Worm (Caenorhabditis elegans) whole organism, midembryonic: ENCODE measurements around the gene F26F12.8.
A peak's percentile ranks its signal among the peaks of the same experiment; 100 is the strongest.

ENCODE experiments used
- T22C8.4 ChIP-seq: fragments of 200-800 bp; sonication (Bioruptor generic); IDR thresholded peaks from 2 replicates; pipeline ENCODE4 v1.3.6; 2022; ENCODE audit warnings: missing genetic modification characterization, missing compliant biosample characterization
- cog-1 ChIP-seq: sonication (generic microtip); optimal IDR thresholded peaks from 2 replicates; lab custom pipeline; 2016; ENCODE audit warnings: missing genetic modification characterization, missing compliant biosample characterization
- flt-1 ChIP-seq: fragments of 200-800 bp; sonication (Bioruptor generic); IDR thresholded peaks from 2 replicates; pipeline ENCODE4 v1.3.6; 2022; ENCODE audit warnings: missing genetic modification characterization, missing compliant biosample characterization
- klf-2 ChIP-seq: fragments of 200-800 bp; sonication (Bioruptor generic); conservative IDR thresholded peaks from 2 replicates; pipeline ENCODE4 v1.3.6; 2022; ENCODE audit warnings: missing genetic modification reagents, missing genetic modification characterization, missing compliant biosample characterization
- med-1 ChIP-seq: sonication (generic microtip); optimal IDR thresholded peaks from 2 replicates; lab custom pipeline; 2017; ENCODE audit warnings: missing genetic modification characterization, mild to moderate bottlenecking, missing compliant biosample characterization, antibody characterized with exemption, missing genetic modification reagents; ENCODE audit not compliant: insufficient read depth
- ref-1 ChIP-seq: fragments of 200-800 bp; sonication (Bioruptor generic); conservative IDR thresholded peaks from 2 replicates; pipeline ENCODE4 v1.3.6; 2022; ENCODE audit warnings: missing genetic modification reagents, missing genetic modification characterization, missing compliant biosample characterization
- tab-1 ChIP-seq: fragments of 200-800 bp; sonication (Bioruptor generic); IDR thresholded peaks from 2 replicates; pipeline ENCODE4 v1.3.6; 2022; ENCODE audit warnings: missing genetic modification characterization, missing compliant biosample characterization
- ztf-23 ChIP-seq: fragments of 200-800 bp; sonication (Bioruptor generic); IDR thresholded peaks from 2 replicates; pipeline ENCODE4 v1.3.6; 2022; ENCODE audit warnings: missing genetic modification reagents, missing genetic modification characterization, missing compliant biosample characterization
- ztf-29 ChIP-seq: fragments of 200-800 bp; sonication (Bioruptor generic); IDR thresholded peaks from 2 replicates; pipeline ENCODE4 v1.3.6; 2022; ENCODE audit warnings: missing genetic modification reagents, missing genetic modification characterization, missing compliant biosample characterization

F26F12.8 gene

DNA sequence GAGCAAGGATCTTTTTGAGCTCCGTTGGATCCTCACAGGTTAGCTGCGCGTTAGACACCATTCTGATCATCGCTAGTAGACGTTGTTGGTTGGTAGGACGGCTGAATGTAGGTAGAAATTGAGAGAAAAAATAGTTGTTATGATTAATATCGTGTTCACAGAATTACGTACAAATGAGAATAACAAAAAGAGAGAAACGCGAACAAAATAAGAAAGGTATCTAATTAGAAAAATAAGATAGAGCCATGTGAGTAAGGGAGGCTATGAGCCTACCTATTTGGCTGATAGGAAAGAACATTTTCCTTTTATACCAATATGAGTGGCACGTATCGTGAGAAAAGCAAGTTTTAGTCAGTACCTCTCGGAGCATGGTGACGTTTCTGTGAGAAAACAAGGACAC is 21.4 kb upstream of the F26F12.8 start, which contains the start of gene C04E6.8:
C04E6.8 (minus strand) TSS at position 101 of the 400 bp plus-strand sequence.
- no peak for TF ChIP-seq klf-2 (GFP tag; lab: Robert Waterston, UW)
- no peak for TF ChIP-seq flt-1
- no peak for TF ChIP-seq med-1
- TF ChIP-seq ztf-23 (GFP tag; lab: Robert Waterston, UW): no peak
- no peak for TF ChIP-seq T22C8.4 (GFP tag; lab: Robert Waterston, UW)

ce11 chrV:5882429-5882828 is 20.1 kb upstream of the F26F12.8 start:
- TF ChIP-seq med-1: no peak

DNA sequence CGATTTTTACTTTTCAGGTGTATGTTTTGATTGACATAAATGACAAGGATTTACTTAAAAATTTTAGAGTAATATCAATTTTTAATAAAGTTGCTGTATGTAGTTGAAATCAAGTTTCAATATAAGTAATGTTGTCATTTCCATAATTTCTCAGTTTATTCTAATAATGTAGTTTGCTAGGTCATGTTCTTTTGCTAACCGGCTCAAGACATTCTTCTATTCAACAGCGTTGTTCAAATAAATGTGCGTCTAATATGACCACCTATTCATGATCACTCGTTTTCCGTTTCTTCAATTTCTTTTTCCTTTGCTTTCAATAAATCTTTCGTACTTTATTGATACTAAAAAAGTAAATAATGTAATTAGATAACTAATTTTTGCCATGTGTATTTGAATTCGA is 17.7 kb upstream of the F26F12.8 start, which contains the start of gene C02G6.3:
C02G6.3 (plus strand) TSS at position 301 of the 400 bp plus-strand sequence.
- no peak for TF ChIP-seq ref-1 (GFP tag; lab: Robert Waterston, UW)
- TF ChIP-seq ztf-23 (GFP tag; lab: Robert Waterston, UW): no peak
- no peak for TF ChIP-seq cog-1 (tag; lab: Kevin White, UChicago)
- no peak for TF ChIP-seq flt-1
- TF ChIP-seq klf-2 (GFP tag; lab: Robert Waterston, UW): no peak
- no peak for TF ChIP-seq ztf-29 (GFP tag; lab: Robert Waterston, UW)
- no peak for TF ChIP-seq T22C8.4 (GFP tag; lab: Robert Waterston, UW)
- TF ChIP-seq tab-1: no peak
- TF ChIP-seq med-1: no peak

- TF ChIP-seq cog-1 (tag; lab: Kevin White, UChicago) (no peak), ztf-29 (GFP tag; lab: Robert Waterston, UW) (no peak)
These were observed 14.6 kb upstream of the F26F12.8 start for ce11 chrV:5876966-5877365.

DNA sequence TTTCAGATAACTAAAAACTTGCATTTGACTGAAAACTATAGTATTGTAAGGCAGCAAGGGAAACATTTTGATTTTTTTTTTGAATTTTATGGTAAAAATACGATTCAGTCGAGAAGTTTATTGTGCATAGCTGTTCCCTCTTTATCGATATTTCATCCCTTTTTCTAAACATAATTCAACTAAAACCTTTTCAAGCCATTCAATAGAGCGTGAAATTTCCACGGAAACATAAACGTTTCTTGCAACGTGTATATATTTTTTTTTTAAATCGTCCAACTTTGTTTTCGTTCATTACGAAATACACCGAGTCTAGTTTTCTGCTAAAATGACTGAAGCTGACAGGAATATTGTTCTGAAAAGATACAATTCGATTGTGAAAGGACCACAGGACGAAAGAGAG is 9.4 kb upstream of the F26F12.8 start, which contains the start of gene C02G6.2:
C02G6.2 (plus strand) TSS at position 301 of the 400 bp plus-strand sequence.
- no peak for TF ChIP-seq ref-1 (GFP tag; lab: Robert Waterston, UW)
- TF ChIP-seq flt-1: no peak
- TF ChIP-seq tab-1: no peak
- no peak for TF ChIP-seq med-1
- no peak for TF ChIP-seq ztf-29 (GFP tag; lab: Robert Waterston, UW)
- no peak for TF ChIP-seq T22C8.4 (GFP tag; lab: Robert Waterston, UW)

- TF ChIP-seq T22C8.4 (GFP tag; lab: Robert Waterston, UW) (no peak), med-1 (no peak), ztf-23 (GFP tag; lab: Robert Waterston, UW) (no peak), tab-1 (no peak), flt-1 (no peak), ref-1 (GFP tag; lab: Robert Waterston, UW) (no peak), ztf-29 (GFP tag; lab: Robert Waterston, UW) (no peak), cog-1 (tag; lab: Kevin White, UChicago) (no peak), klf-2 (GFP tag; lab: Robert Waterston, UW) (no peak)
These were observed 6.9 kb upstream of the F26F12.8 start, which contains the start of gene F26F12.4 for ce11 chrV:5869227-5869626. F26F12.4 (minus strand) TSS chrV:5869327.

- TF ChIP-seq ztf-23 (GFP tag; lab: Robert Waterston, UW): no peak
- TF ChIP-seq cog-1 (tag; lab: Kevin White, UChicago): no peak
- TF ChIP-seq ref-1 (GFP tag; lab: Robert Waterston, UW): no peak
- no peak for TF ChIP-seq flt-1
- TF ChIP-seq med-1: no peak
- no peak for TF ChIP-seq klf-2 (GFP tag; lab: Robert Waterston, UW)
- no peak for TF ChIP-seq tab-1
- TF ChIP-seq ztf-29 (GFP tag; lab: Robert Waterston, UW): no peak
- TF ChIP-seq T22C8.4 (GFP tag; lab: Robert Waterston, UW): no peak
These were observed 2.8 kb upstream of the F26F12.8 start, which contains the start of gene F26F12.5 for ce11 chrV:5865085-5865484. F26F12.5 (minus strand) TSS chrV:5865185.

DNA sequence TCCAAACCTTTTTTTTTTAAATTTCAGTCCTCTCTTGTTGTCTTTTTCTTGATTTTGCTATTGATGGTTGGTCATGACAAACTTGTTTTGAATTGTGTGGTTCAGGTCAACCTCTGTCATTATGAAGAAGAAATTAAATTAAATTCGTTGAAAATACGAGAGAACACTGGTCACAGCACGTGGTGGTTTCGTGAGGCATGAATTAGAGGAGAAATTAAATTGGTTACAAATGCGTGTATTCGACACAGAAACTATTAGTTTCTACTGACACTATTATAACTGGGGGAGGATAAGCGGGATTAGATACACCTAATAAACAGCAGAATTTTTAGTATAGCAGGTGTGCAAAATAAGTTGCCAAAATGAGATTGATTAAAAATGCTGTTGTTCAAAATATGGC is 10.2 kb downstream of the F26F12.8 start:
- TF ChIP-seq ztf-29 (GFP tag; lab: Robert Waterston, UW): no peak
- no peak for TF ChIP-seq flt-1
- no peak for TF ChIP-seq ztf-23 (GFP tag; lab: Robert Waterston, UW)
- TF ChIP-seq tab-1: no peak

ce11 chrV:5851631-5852030 is 10.7 kb downstream of the F26F12.8 start:
- no peak for TF ChIP-seq tab-1
- no peak for TF ChIP-seq klf-2 (GFP tag; lab: Robert Waterston, UW)
- no peak for TF ChIP-seq cog-1 (tag; lab: Kevin White, UChicago)
- TF ChIP-seq T22C8.4 (GFP tag; lab: Robert Waterston, UW): no peak
- no peak for TF ChIP-seq ref-1 (GFP tag; lab: Robert Waterston, UW)
- no peak for TF ChIP-seq med-1
- TF ChIP-seq ztf-23 (GFP tag; lab: Robert Waterston, UW): no peak
- TF ChIP-seq flt-1: no peak

- TF ChIP-seq tab-1 (peak; percentile 47; the same call in 1 of the 2 replicates), ztf-29 (GFP tag; lab: Robert Waterston, UW) (no peak)
These were observed 11.7 kb downstream of the F26F12.8 start for ce11 chrV:5850671-5851070.

DNA sequence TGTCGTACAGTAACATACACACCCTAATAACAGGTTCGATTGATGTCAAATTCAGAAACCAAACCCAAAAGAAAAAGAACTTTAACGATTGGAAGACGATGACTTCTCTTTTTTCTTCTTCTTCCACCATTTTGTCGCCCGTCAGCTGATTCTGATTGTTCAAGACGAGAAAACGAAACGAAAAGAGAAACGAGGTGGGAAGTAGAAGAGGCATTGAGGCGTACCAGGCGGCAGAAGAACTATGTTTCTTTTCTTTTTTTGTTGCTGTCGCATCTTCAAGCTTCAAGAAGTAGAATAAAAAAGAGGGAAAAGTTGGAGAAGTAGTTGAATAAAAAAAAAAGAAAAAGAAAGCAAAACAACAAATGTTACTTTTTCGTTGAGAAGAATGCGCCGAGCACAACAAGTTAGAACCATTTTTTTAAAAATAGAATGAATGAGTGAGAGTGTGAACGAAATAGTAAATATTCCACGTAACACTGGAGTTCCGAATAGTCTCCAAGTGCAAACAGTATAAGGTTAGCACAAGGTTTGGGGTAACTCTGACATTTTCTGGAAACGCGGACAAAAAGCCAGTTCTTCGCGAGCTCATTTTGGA is 14.2 kb downstream of the F26F12.8 start:
- TF ChIP-seq klf-2 (GFP tag; lab: Robert Waterston, UW): no peak
- no peak for TF ChIP-seq flt-1
- no peak for TF ChIP-seq tab-1
- TF ChIP-seq ref-1 (GFP tag; lab: Robert Waterston, UW): no peak
- no peak for TF ChIP-seq ztf-29 (GFP tag; lab: Robert Waterston, UW)
- no peak for TF ChIP-seq cog-1 (tag; lab: Kevin White, UChicago)
- TF ChIP-seq med-1: no peak
- no peak for TF ChIP-seq ztf-23 (GFP tag; lab: Robert Waterston, UW)
- no peak for TF ChIP-seq T22C8.4 (GFP tag; lab: Robert Waterston, UW)
